Worm (Caenorhabditis elegans): ENCODE measurements around the gene unc-17.

ce11 chrIV:3652784-3653383 is 28.4 kb upstream of the unc-17 start:
- TF ChIP-seq vab-15 (tag; optimal IDR thresholded peaks at IDR 0.05), result no peak
- TF ChIP-seq hlh-17 (GFP tag; optimal IDR thresholded peaks at IDR 0.05; ENCODE audit: borderline replicate concordance), result no peak
- no peak for TF ChIP-seq pqm-1 (tag; optimal IDR thresholded peaks at IDR 0.05)
- no peak for TF ChIP-seq mep-1 (tag; optimal IDR thresholded peaks at IDR 0.05)
- TF ChIP-seq ama-1 (optimal IDR thresholded peaks at IDR 0.05), result no peak
